Worm (Caenorhabditis elegans): ENCODE data around the gene act-4.
A peak's percentile ranks its signal among the peaks of the same experiment; 100 is the strongest.

Gene act-4

ce11 chrX:4961681-4962656 lies 1.5 kb downstream of the act-4 start (continued):
- TF ChIP-seq dmd-6 (GFP tag; IDR thresholded peaks at IDR 0.05) (peak; percentile 24; the same call in 1 of the 2 replicates), nhr-237 (tag; optimal IDR thresholded peaks at IDR 0.05) (no peak), F37D6.2 (tag; optimal IDR thresholded peaks at IDR 0.05) (peak; percentile 48), T26A8.4 (GFP tag; IDR thresholded peaks at IDR 0.05) (peak; percentile 34; the same call in 1 of the 2 replicates), lsy-2 (tag; optimal IDR thresholded peaks at IDR 0.05) (peak; percentile 36 to 62), nhr-11 (tag; optimal IDR thresholded peaks at IDR 0.05) (peak; percentile 40), ceh-20 (GFP tag; IDR thresholded peaks at IDR 0.05) (peak; percentile 39; the same call in 1 of the 2 replicates), mdl-1 (tag; optimal IDR thresholded peaks at IDR 0.05) (peak in 1 of 2 experiments; percentile 50), snpc-4 (tag; optimal IDR thresholded peaks at IDR 0.05) (no peak), mes-2 (tag; optimal IDR thresholded peaks at IDR 0.05; ENCODE audit: poor library complexity, severe bottlenecking) (peak; percentile 50), unc-62 (GFP tag; optimal IDR thresholded peaks at IDR 0.05 in 1 of 2) (peak in 1 of 2 experiments; percentile 85), unc-62 (tag; optimal IDR thresholded peaks at IDR 0.05) (no peak), hlh-30 (tag; optimal IDR thresholded peaks at IDR 0.05; ENCODE audit: insufficient read depth) (peak; percentile 49), nhr-111 (GFP tag; optimal IDR thresholded peaks at IDR 0.05) (no peak), dve-1 (tag; optimal IDR thresholded peaks at IDR 0.05; ENCODE audit: insufficient read depth) (peak; percentile 46), ctbp-1 (GFP tag; IDR thresholded peaks at IDR 0.05) (peak; percentile 76), hmg-1.1 (GFP tag; IDR thresholded peaks at IDR 0.05) (peak; percentile 78), dpl-1 (GFP tag; optimal IDR thresholded peaks at IDR 0.05) (no peak), nhr-42 (GFP tag; IDR thresholded peaks at IDR 0.05) (no peak), mxl-3 (GFP tag; optimal IDR thresholded peaks at IDR 0.05) (peak; percentile 64), madf-9 (GFP tag; conservative IDR thresholded peaks at IDR 0.05) (0 out of 2 replicates have a peak, but pooled peaks have one; percentile 5), aha-1 (tag) (peak; percentile 99), hif-1 (tag; optimal IDR thresholded peaks at IDR 0.05) (peak in 1 of 2 experiments; percentile 46), nhr-77 (tag; optimal IDR thresholded peaks at IDR 0.05) (peak; percentile 47), dmd-9 (GFP tag; IDR thresholded peaks at IDR 0.05) (0 out of 2 replicates have a peak, but pooled peaks have one; percentile 35), hlh-11 (tag; optimal IDR thresholded peaks at IDR 0.05) (peak; percentile 57), egl-43 (GFP tag; IDR thresholded peaks at IDR 0.05) (peak; percentile 64; the same call in 1 of the 2 replicates), saeg-2 (GFP tag; IDR thresholded peaks at IDR 0.05) (0 out of 2 replicates have a peak, but pooled peaks have one; percentile 15), fkh-10 (GFP tag; optimal IDR thresholded peaks at IDR 0.05) (peak; percentile 68)

- no peak for TF ChIP-seq mxl-2 (GFP tag; conservative IDR thresholded peaks at IDR 0.05)
- TF ChIP-seq rbr-2 (tag; optimal IDR thresholded peaks at IDR 0.05), result no peak
- TF ChIP-seq zip-2 (tag; optimal IDR thresholded peaks at IDR 0.05), result no peak
- TF ChIP-seq duxl-1 (tag; optimal IDR thresholded peaks at IDR 0.05; ENCODE audit: poor library complexity), result no peak
- no peak for TF ChIP-seq F49E8.2 (tag; optimal IDR thresholded peaks at IDR 0.05; ENCODE audit: borderline replicate concordance)
- no peak for TF ChIP-seq ztf-7 (tag; optimal IDR thresholded peaks at IDR 0.05)
- TF ChIP-seq zfp-3 (GFP tag; conservative IDR thresholded peaks at IDR 0.05), result no peak
- no peak for TF ChIP-seq nhr-10 (tag; optimal IDR thresholded peaks at IDR 0.05)
- TF ChIP-seq nhr-48 (tag; optimal IDR thresholded peaks at IDR 0.05), result no peak
Observed at ce11 chrX:4965592-4965991, 5.2 kb downstream of the act-4 start.
